Worm (Caenorhabditis elegans) whole organism, L4 larva: ENCODE measurements around the gene lgc-5.

ENCODE experiments used
- F10B5.3 ChIP-seq: sonication (generic microtip); optimal IDR thresholded peaks from 2 replicates; lab custom pipeline; 2016; ENCODE audit warnings: mild to moderate bottlenecking, missing genetic modification characterization, missing compliant biosample characterization
- ZK546.5 ChIP-seq, 2 experiments: sonication (generic microtip); optimal IDR thresholded peaks; 2 replicates each; lab custom pipeline; 2017; ENCODE audit warnings: missing biosample characterization in 2 of 2, missing genetic modification characterization in 2 of 2
- ceh-28 ChIP-seq: fragments of 150-350 bp; optimal IDR thresholded peaks from 2 replicates; lab custom pipeline; 2014; ENCODE audit warnings: missing biosample characterization, missing genetic modification reagents, missing genetic modification characterization
- dmd-8 ChIP-seq: fragments of 200-800 bp; sonication (Bioruptor generic); IDR thresholded peaks from 2 replicates; pipeline ENCODE4 v1.3.6; 2022; ENCODE audit warnings: missing genetic modification characterization, missing compliant biosample characterization
- dve-1 ChIP-seq: sonication (generic microtip); optimal IDR thresholded peaks from 2 replicates; lab custom pipeline; 2017; ENCODE audit warnings: antibody characterized with exemption, mild to moderate bottlenecking, missing genetic modification characterization, missing compliant biosample characterization; ENCODE audit not compliant: insufficient read depth
- lin-39 ChIP-seq: fragments of 150-350 bp; optimal IDR thresholded peaks from 2 replicates; lab custom pipeline; 2014; ENCODE audit warnings: missing biosample characterization, missing genetic modification reagents, missing genetic modification characterization
- mdl-1 ChIP-seq, 2 experiments: fragments of 150-350 bp in 1 of 2; sonication (generic microtip) in 1 of 2; optimal IDR thresholded peaks; 2 replicates each; lab custom pipeline; 2014 to 2017; ENCODE audit warnings: missing biosample characterization in 2 of 2, missing genetic modification characterization in 2 of 2
- ztf-11 ChIP-seq: fragments of 150-350 bp; optimal IDR thresholded peaks from 2 replicates; lab custom pipeline; 2014; ENCODE audit warnings: missing biosample characterization, missing genetic modification characterization

- TF ChIP-seq dmd-8 (GFP tag; lab: Robert Waterston, UW) = no peak
- TF ChIP-seq dve-1 = no peak
- no peak for TF ChIP-seq lin-39 (tag; lab: Kevin White, UChicago)
- no peak for TF ChIP-seq ztf-11 (tag; lab: Kevin White, UChicago)
- no peak for TF ChIP-seq ceh-28 (tag; lab: Kevin White, UChicago)
- TF ChIP-seq mdl-1 (tag; optimal IDR thresholded peaks at IDR 0.05; lab: Kevin White, UChicago) = no peak
- no peak for TF ChIP-seq ZK546.5 (tag; optimal IDR thresholded peaks at IDR 0.05; lab: Kevin White, UChicago)
- TF ChIP-seq F10B5.3 (tag; lab: Kevin White, UChicago) = no peak
Measured at ce11 chrIV:8297192-8297591, 45.3 kb upstream of the lgc-5 start, which contains the start of gene nprl-3.
